Worm (Caenorhabditis elegans): ENCODE data around the gene cyh-1.
A peak's percentile ranks its signal among the peaks of the same experiment; 100 is the strongest.

Gene cyh-1

ce11 chrII:3553453-3553852 lies 48.6 kb downstream of the cyh-1 start, which contains the start of gene dnc-3:
Gene dnc-3, plus strand, starts transcription at chrII:3553724.
- TF ChIP-seq tbx-11 (GFP tag; IDR thresholded peaks at IDR 0.05): no peak
- peak; percentile 40 for TF ChIP-seq F13C5.2 (tag; optimal IDR thresholded peaks at IDR 0.05)

ce11 chrII:3554673-3555072 lies 49.9 kb downstream of the cyh-1 start:
- TF ChIP-seq hmbx-1 (tag; optimal IDR thresholded peaks at IDR 0.05): no peak
- TF ChIP-seq sea-1 (GFP tag; conservative IDR thresholded peaks at IDR 0.05): no peak
- no peak for TF ChIP-seq hmg-4 (GFP tag; optimal IDR thresholded peaks at IDR 0.05)
- TF ChIP-seq scrt-1 (GFP tag; IDR thresholded peaks at IDR 0.05): no peak
- TF ChIP-seq tbx-11 (GFP tag; IDR thresholded peaks at IDR 0.05): no peak
- no peak for TF ChIP-seq F13C5.2 (tag; optimal IDR thresholded peaks at IDR 0.05)
- no peak for TF ChIP-seq flt-1 (GFP tag; IDR thresholded peaks at IDR 0.05)
- TF ChIP-seq aly-1 (tag; optimal IDR thresholded peaks at IDR 0.05): no peak
- no peak for TF ChIP-seq B0310.2 (tag; optimal IDR thresholded peaks at IDR 0.05)
- no peak for TF ChIP-seq pes-1 (GFP tag; IDR thresholded peaks at IDR 0.05)
- no peak for TF ChIP-seq tbx-37 (GFP tag; conservative IDR thresholded peaks at IDR 0.05)
- TF ChIP-seq tra-4 (tag; optimal IDR thresholded peaks at IDR 0.05): no peak
- TF ChIP-seq hnd-1 (tag; optimal IDR thresholded peaks at IDR 0.05): no peak
- no peak for TF ChIP-seq ama-1 (optimal IDR thresholded peaks at IDR 0.05)

ce11 chrII:3555281-3555680 lies 50.5 kb downstream of the cyh-1 start:
- TF ChIP-seq F13C5.2 (tag; optimal IDR thresholded peaks at IDR 0.05): no peak
- TF ChIP-seq tbx-37 (GFP tag; conservative IDR thresholded peaks at IDR 0.05): no peak
- TF ChIP-seq tbx-11 (GFP tag; IDR thresholded peaks at IDR 0.05): no peak
- TF ChIP-seq ceh-13 (GFP tag; optimal IDR thresholded peaks at IDR 0.05): no peak
- TF ChIP-seq ets-7 (tag; optimal IDR thresholded peaks at IDR 0.05): no peak
- TF ChIP-seq tra-4 (tag; optimal IDR thresholded peaks at IDR 0.05): no peak
- TF ChIP-seq ama-1 (optimal IDR thresholded peaks at IDR 0.05): no peak
- no peak for TF ChIP-seq B0310.2 (tag; optimal IDR thresholded peaks at IDR 0.05)
- no peak for TF ChIP-seq flt-1 (GFP tag; IDR thresholded peaks at IDR 0.05)
- no peak for TF ChIP-seq sea-1 (GFP tag; conservative IDR thresholded peaks at IDR 0.05)
- TF ChIP-seq aly-1 (tag; optimal IDR thresholded peaks at IDR 0.05): no peak
- no peak for TF ChIP-seq ceh-36 (tag; optimal IDR thresholded peaks at IDR 0.05)
- TF ChIP-seq pes-1 (GFP tag; IDR thresholded peaks at IDR 0.05): no peak
- TF ChIP-seq hmg-4 (GFP tag; optimal IDR thresholded peaks at IDR 0.05): no peak
- no peak for TF ChIP-seq hmbx-1 (tag; optimal IDR thresholded peaks at IDR 0.05)
- no peak for TF ChIP-seq scrt-1 (GFP tag; IDR thresholded peaks at IDR 0.05)

ce11 chrII:3556584-3556983 lies 51.8 kb downstream of the cyh-1 start:
- TF ChIP-seq ceh-13 (GFP tag; optimal IDR thresholded peaks at IDR 0.05) (no peak), ama-1 (optimal IDR thresholded peaks at IDR 0.05) (no peak), tra-4 (tag; optimal IDR thresholded peaks at IDR 0.05) (no peak), tbx-37 (GFP tag; conservative IDR thresholded peaks at IDR 0.05) (no peak), hmbx-1 (tag; optimal IDR thresholded peaks at IDR 0.05) (no peak), ets-7 (tag; optimal IDR thresholded peaks at IDR 0.05) (no peak), B0310.2 (tag; optimal IDR thresholded peaks at IDR 0.05) (no peak), F13C5.2 (tag; optimal IDR thresholded peaks at IDR 0.05) (no peak), sea-1 (GFP tag; conservative IDR thresholded peaks at IDR 0.05) (no peak), ceh-36 (tag; optimal IDR thresholded peaks at IDR 0.05) (no peak), scrt-1 (GFP tag; IDR thresholded peaks at IDR 0.05) (no peak)

DNA sequence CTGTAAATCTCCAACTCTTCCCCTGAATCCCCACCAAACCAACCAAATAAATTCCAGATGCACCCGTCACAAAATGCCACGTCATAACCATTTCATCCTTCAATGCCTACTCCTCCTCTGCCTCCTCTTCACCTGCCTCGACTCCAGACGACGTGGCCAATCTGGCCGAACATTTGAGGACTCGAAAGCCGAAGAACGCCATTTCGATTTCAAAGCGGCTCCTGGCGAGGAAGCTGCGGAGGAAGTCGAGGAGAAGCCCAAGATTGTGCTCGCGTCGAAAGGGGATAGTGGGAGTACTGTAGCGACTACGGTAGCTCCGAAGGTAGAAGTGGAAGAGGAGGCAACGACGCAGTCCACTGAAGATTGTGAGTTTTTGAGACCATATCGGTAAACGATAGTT lies 52.6 kb downstream of the cyh-1 start, which contains the start of gene lgc-45:
TSS of gene lgc-45 (plus strand) at position 56 of the 400 bp plus-strand sequence.
- TF ChIP-seq aly-1 (tag; optimal IDR thresholded peaks at IDR 0.05): no peak
